Fruit fly (Drosophila melanogaster) whole organism, embryonic: ENCODE data around the gene Gbs-70E.

Experiments used
- ATbp ChIP-seq: fragments of 200-800 bp; sonication (Bioruptor generic); optimal IDR thresholded peaks from 2 replicates; lab custom pipeline; 2017; ENCODE audit warnings: missing biosample characterization, mild to moderate bottlenecking, missing genetic modification characterization, missing genetic modification reagents
- BEAF-32 ChIP-seq: fragments of 200-800 bp; sonication (Bioruptor generic); optimal IDR thresholded peaks from 3 replicates; lab custom pipeline; 2017; ENCODE audit warnings: missing biosample characterization, missing genetic modification characterization, mild to moderate bottlenecking, moderate library complexity, missing genetic modification reagents
- CG10462 ChIP-seq: fragments of 200-800 bp; sonication (Bioruptor generic); optimal IDR thresholded peaks from 2 replicates; lab custom pipeline; 2016; ENCODE audit warnings: missing biosample characterization, missing genetic modification characterization
- CG11085 ChIP-seq: fragments of 200-800 bp; sonication (Bioruptor generic); IDR thresholded peaks from 2 replicates; pipeline ENCODE4 v1.3.6; 2022; ENCODE audit warnings: missing biosample characterization, missing genetic modification characterization
- CG11093 ChIP-seq: fragments of 200-800 bp; sonication (Bioruptor generic); IDR thresholded peaks from 3 replicates; pipeline ENCODE4 v1.3.6; 2022; ENCODE audit warnings: missing biosample characterization, missing genetic modification characterization
- CG11247 ChIP-seq: fragments of 200-800 bp; sonication (Bioruptor generic); IDR thresholded peaks from 2 replicates; pipeline ENCODE4 v1.3.6; 2022; ENCODE audit warnings: missing biosample characterization, missing genetic modification characterization
- CG14050 ChIP-seq: fragments of 200-800 bp; sonication (Bioruptor generic); IDR thresholded peaks from 3 replicates; pipeline ENCODE4 v1.3.6; 2022; ENCODE audit warnings: missing biosample characterization, missing genetic modification characterization
- CG16815 ChIP-seq: fragments of 200-800 bp; sonication (Bioruptor generic); optimal IDR thresholded peaks from 3 replicates; lab custom pipeline; 2017; ENCODE audit warnings: missing biosample characterization, mild to moderate bottlenecking, missing genetic modification characterization
- CG17802 ChIP-seq: fragments of 200-800 bp; sonication (Bioruptor generic); optimal IDR thresholded peaks from 2 replicates; lab custom pipeline; 2018; ENCODE audit warnings: missing biosample characterization, mild to moderate bottlenecking, missing genetic modification characterization, moderate library complexity
- CG2116 ChIP-seq: fragments of 200-800 bp; sonication (Bioruptor generic); optimal IDR thresholded peaks from 3 replicates; lab custom pipeline; 2018; ENCODE audit warnings: missing biosample characterization, mild to moderate bottlenecking, missing genetic modification characterization
- CG2199 ChIP-seq: fragments of 200-800 bp; sonication (Bioruptor generic); IDR thresholded peaks from 3 replicates; pipeline ENCODE4 v1.3.6; 2022; ENCODE audit warnings: missing biosample characterization, missing genetic modification characterization
- CG3065 ChIP-seq: fragments of 200-800 bp; sonication (Bioruptor generic); optimal IDR thresholded peaks from 2 replicates; lab custom pipeline; 2016; ENCODE audit warnings: missing biosample characterization, missing genetic modification characterization
- CG42726 ChIP-seq: fragments of 200-800 bp; sonication (Bioruptor generic); IDR thresholded peaks from 2 replicates; pipeline ENCODE4 v1.3.6; 2022; ENCODE audit warnings: missing biosample characterization, missing genetic modification characterization; ENCODE audit not compliant: partially characterized antibody
- CG4328 ChIP-seq: fragments of 200-800 bp; sonication (Bioruptor generic); optimal IDR thresholded peaks from 3 replicates; lab custom pipeline; 2017; ENCODE audit warnings: missing biosample characterization, missing genetic modification reagents, missing genetic modification characterization
- CG43689 ChIP-seq: fragments of 200-800 bp; sonication (Bioruptor generic); IDR thresholded peaks from 2 replicates; pipeline ENCODE4 v1.3.6; 2022; ENCODE audit warnings: missing biosample characterization, missing genetic modification characterization
- CG4617 ChIP-seq: fragments of 200-800 bp; sonication (Bioruptor generic); optimal IDR thresholded peaks from 3 replicates; lab custom pipeline; 2016; ENCODE audit warnings: missing biosample characterization, missing genetic modification characterization, borderline replicate concordance
- CG4707 ChIP-seq: fragments of 200-800 bp; sonication (Bioruptor generic); optimal IDR thresholded peaks from 2 replicates; lab custom pipeline; 2018; ENCODE audit warnings: missing biosample characterization, mild to moderate bottlenecking, missing genetic modification characterization, moderate library complexity
- CG7839 ChIP-seq: fragments of 200-800 bp; sonication (Bioruptor generic); optimal IDR thresholded peaks from 3 replicates; lab custom pipeline; 2018; ENCODE audit warnings: missing biosample characterization, mild to moderate bottlenecking, missing genetic modification characterization, moderate library complexity
- D19A ChIP-seq: fragments of 200-800 bp; optimal IDR thresholded peaks from 3 replicates; lab custom pipeline; 2019; ENCODE audit warnings: missing biosample characterization, mild to moderate bottlenecking, missing genetic modification characterization, moderate library complexity
- Dek ChIP-seq: fragments of 200-800 bp; sonication (Bioruptor generic); optimal IDR thresholded peaks from 3 replicates; lab custom pipeline; 2019; ENCODE audit warnings: missing biosample characterization, mild to moderate bottlenecking, missing genetic modification characterization, moderate library complexity
- Dip3 ChIP-seq: fragments of 200-800 bp; sonication (Bioruptor generic); optimal IDR thresholded peaks from 3 replicates; lab custom pipeline; 2016; ENCODE audit warnings: missing biosample characterization, missing genetic modification characterization
- Dll ChIP-seq: fragments of 200-800 bp; sonication (Bioruptor generic); IDR thresholded peaks from 4 replicates; pipeline ENCODE4 v1.3.6; 2022; ENCODE audit warnings: missing biosample characterization, missing genetic modification characterization; ENCODE audit not compliant: partially characterized antibody
- Gsc ChIP-seq: fragments of 200-800 bp; sonication (Bioruptor generic); IDR thresholded peaks from 2 replicates; pipeline ENCODE4 v1.3.6; 2022; ENCODE audit warnings: missing biosample characterization, missing genetic modification characterization
- HLH3B ChIP-seq: fragments of 200-800 bp; sonication (Bioruptor generic); IDR thresholded peaks from 2 replicates; pipeline ENCODE4 v1.3.6; 2022; ENCODE audit warnings: missing biosample characterization, missing genetic modification characterization
- Hsf ChIP-seq: fragments of 200-800 bp; sonication (Bioruptor generic); optimal IDR thresholded peaks from 3 replicates; lab custom pipeline; 2016; ENCODE audit warnings: missing biosample characterization, missing genetic modification characterization
- NC2α ChIP-seq: fragments of 200-800 bp; sonication (Bioruptor generic); optimal IDR thresholded peaks from 2 replicates; lab custom pipeline; 2016; ENCODE audit warnings: missing biosample characterization, missing genetic modification characterization
- NK7.1 ChIP-seq: fragments of 200-800 bp; sonication (Bioruptor generic); optimal IDR thresholded peaks from 3 replicates; lab custom pipeline; 2016; ENCODE audit warnings: missing biosample characterization, missing genetic modification characterization
- Opbp ChIP-seq: fragments of 200-800 bp; sonication (Bioruptor generic); IDR thresholded peaks from 3 replicates; pipeline ENCODE4 v1.3.6; 2022; ENCODE audit warnings: missing biosample characterization, missing genetic modification characterization; ENCODE audit not compliant: partially characterized antibody
- Pdp1 ChIP-seq, 2 experiments: fragments of 200-800 bp; sonication (Bioruptor generic); optimal IDR thresholded peaks; 3 replicates each; lab custom pipeline; 2016; ENCODE audit warnings: missing biosample characterization in 2 of 2, missing genetic modification characterization in 2 of 2, mild to moderate bottlenecking in 1 of 2, moderate library complexity in 1 of 2
- Rfx ChIP-seq: fragments of 200-800 bp; sonication (Bioruptor generic); IDR thresholded peaks from 2 replicates; pipeline ENCODE4 v1.3.6; 2022; ENCODE audit warnings: missing biosample characterization, missing genetic modification characterization
- Sry-β ChIP-seq: fragments of 200-800 bp; sonication (Bioruptor generic); optimal IDR thresholded peaks from 2 replicates; lab custom pipeline; 2018; ENCODE audit warnings: missing biosample characterization, mild to moderate bottlenecking, missing genetic modification characterization, moderate library complexity
- Usf ChIP-seq: fragments of 200-800 bp; sonication (Bioruptor generic); optimal IDR thresholded peaks from 2 replicates; lab custom pipeline; 2017; ENCODE audit warnings: missing genotype, missing biosample characterization, missing genetic modification characterization
- aop ChIP-seq: fragments of 200-800 bp; sonication (Bioruptor generic); IDR thresholded peaks from 2 replicates; pipeline ENCODE4 v1.3.6; 2022; ENCODE audit warnings: missing biosample characterization, missing genetic modification characterization
- cas ChIP-seq: fragments of 200-800 bp; sonication (Bioruptor generic); IDR thresholded peaks from 2 replicates; pipeline ENCODE4 v1.3.6; 2022; ENCODE audit warnings: missing biosample characterization, missing genetic modification characterization
- ci ChIP-seq: fragments of 200-800 bp; sonication (Bioruptor generic); IDR thresholded peaks from 3 replicates; pipeline ENCODE4 v1.3.6; 2022; ENCODE audit warnings: missing biosample characterization, missing genetic modification characterization
- dimm ChIP-seq: fragments of 200-800 bp; sonication (Bioruptor generic); IDR thresholded peaks from 2 replicates; pipeline ENCODE4 v1.3.6; 2022; ENCODE audit warnings: missing biosample characterization, missing genetic modification characterization
- ems ChIP-seq: fragments of 200-800 bp; sonication (Bioruptor generic); optimal IDR thresholded peaks from 3 replicates; lab custom pipeline; 2016; ENCODE audit warnings: missing biosample characterization, missing genetic modification characterization
- fru ChIP-seq: fragments of >200 bp; optimal IDR thresholded peaks from 2 replicates; lab custom pipeline; 2017
- gce ChIP-seq: fragments of 200-800 bp; sonication (Bioruptor generic); IDR thresholded peaks from 3 replicates; pipeline ENCODE4 v1.3.6; 2022; ENCODE audit warnings: missing biosample characterization, missing genetic modification characterization
- inv ChIP-seq: fragments of 200-800 bp; sonication (Bioruptor generic); IDR thresholded peaks from 2 replicates; pipeline ENCODE4 v1.3.6; 2022; ENCODE audit warnings: missing biosample characterization, missing genetic modification characterization; ENCODE audit not compliant: partially characterized antibody
- lilli ChIP-seq: fragments of 200-800 bp; sonication (Bioruptor generic); optimal IDR thresholded peaks from 3 replicates; lab custom pipeline; 2016; ENCODE audit warnings: missing biosample characterization, missing genetic modification characterization
- p53 ChIP-seq: fragments of 200-800 bp; sonication (Bioruptor generic); optimal IDR thresholded peaks from 2 replicates; lab custom pipeline; 2016; ENCODE audit warnings: missing biosample characterization, missing genetic modification characterization
- pzg ChIP-seq: fragments of 200-800 bp; sonication (Bioruptor generic); optimal IDR thresholded peaks from 3 replicates; lab custom pipeline; 2018; ENCODE audit warnings: missing biosample characterization, mild to moderate bottlenecking, missing genetic modification characterization, moderate library complexity
- ranshi ChIP-seq: fragments of 200-800 bp; sonication (Bioruptor generic); IDR thresholded peaks from 2 replicates; pipeline ENCODE4 v1.3.6; 2022; ENCODE audit warnings: missing biosample characterization, missing genetic modification characterization
- rib ChIP-seq: fragments of 200-800 bp; sonication (Bioruptor generic); IDR thresholded peaks from 2 replicates; pipeline ENCODE4 v1.3.6; 2022; ENCODE audit warnings: missing biosample characterization, missing genetic modification characterization
- schlank ChIP-seq: fragments of 200-800 bp; sonication (Bioruptor generic); optimal IDR thresholded peaks from 2 replicates; lab custom pipeline; 2018; ENCODE audit warnings: missing biosample characterization, mild to moderate bottlenecking, missing genetic modification characterization
- shn ChIP-seq: fragments of 200-800 bp; sonication (Bioruptor generic); optimal IDR thresholded peaks from 3 replicates; lab custom pipeline; 2016; ENCODE audit warnings: missing biosample characterization, missing genetic modification characterization
- so ChIP-seq: fragments of 200-800 bp; sonication (Bioruptor generic); IDR thresholded peaks from 3 replicates; pipeline ENCODE4 v1.3.6; 2022; ENCODE audit warnings: missing biosample characterization, missing genetic modification characterization
- tup ChIP-seq: fragments of 200-800 bp; sonication (Bioruptor generic); optimal IDR thresholded peaks from 2 replicates; lab custom pipeline; 2016; ENCODE audit warnings: missing biosample characterization, mild to moderate bottlenecking, missing genetic modification characterization, moderate library complexity
- zen2 ChIP-seq: fragments of 200-800 bp; sonication (Bioruptor generic); IDR thresholded peaks from 3 replicates; pipeline ENCODE4 v1.3.6; 2022; ENCODE audit warnings: missing biosample characterization, missing genetic modification characterization; ENCODE audit not compliant: partially characterized antibody
- zf30C ChIP-seq: fragments of 200-800 bp; sonication (Bioruptor generic); optimal IDR thresholded peaks from 3 replicates; lab custom pipeline; 2018; ENCODE audit warnings: missing biosample characterization, mild to moderate bottlenecking, missing genetic modification characterization

Gbs-70E gene

DNA sequence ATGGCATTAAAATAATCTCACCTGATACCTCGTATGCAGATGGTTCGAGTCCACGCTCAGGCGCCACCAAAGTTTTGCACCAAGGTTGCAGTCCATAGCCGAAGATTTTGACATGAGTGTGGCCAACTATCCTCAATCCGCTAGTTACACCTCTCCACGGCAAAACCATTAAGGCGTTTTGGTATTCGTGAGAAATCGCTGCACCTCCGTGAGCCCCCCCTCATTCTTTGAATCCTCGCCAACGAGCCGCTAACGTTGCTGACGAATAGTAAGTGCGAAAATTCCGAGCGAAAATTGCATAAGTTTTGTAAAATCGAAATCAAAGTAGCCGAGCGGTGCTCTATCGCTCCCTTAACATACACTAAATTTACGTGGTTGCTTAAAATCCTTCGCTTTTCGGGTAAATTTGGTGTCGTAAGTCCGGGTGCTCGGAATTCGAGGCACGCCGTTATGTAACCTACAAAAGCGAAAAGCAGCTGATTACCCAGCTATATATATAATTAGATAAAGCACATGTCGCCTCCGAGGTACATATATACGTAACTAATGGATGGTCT, 13.3 kb downstream of the Gbs-70E start, which contains the start of gene Mpcp2 (continued):
- TF ChIP-seq ranshi (GFP tag; lab: Robert Waterston, UW) (peak; percentile 22; the same call in 1 of the 2 replicates), inv (GFP tag; lab: Robert Waterston, UW) (no peak), Gsc (no peak), NK7.1 (GFP tag; lab: Kevin White, UChicago) (no peak), NC2α (GFP tag; lab: Kevin White, UChicago) (no peak), ems (GFP tag; lab: Kevin White, UChicago) (peak; percentile 15), CG2116 (GFP tag; lab: Kevin White, UChicago) (peak; percentile 62), CG4328 (GFP tag; lab: Kevin White, UChicago) (no peak), CG11093 (GFP tag; lab: Robert Waterston, UW) (no peak), Dll (0 out of 4 replicates have a peak, but pooled peaks have one; percentile 39), zen2 (GFP tag; lab: Robert Waterston, UW) (no peak), Dek (tag; lab: Kevin White, UChicago) (peak; percentile 60), gce (GFP tag; lab: Robert Waterston, UW) (no peak), CG7839 (tag; lab: Kevin White, UChicago) (peak; percentile 13), aop (GFP tag; lab: Robert Waterston, UW) (no peak), fru (lab: Kevin White, UChicago) (no peak), CG3065 (GFP tag; lab: Kevin White, UChicago) (no peak), CG14050 (no peak), Usf (no peak), CG43689 (GFP tag; lab: Robert Waterston, UW) (no peak), Pdp1 (GFP tag; optimal IDR thresholded peaks at IDR 0.05; lab: Kevin White, UChicago) (peak in 1 of 2 experiments; percentile 100), p53 (GFP tag; lab: Kevin White, UChicago) (peak; percentile 29), zf30C (GFP tag; lab: Kevin White, UChicago) (peak; percentile 44), CG17802 (tag; lab: Kevin White, UChicago) (no peak), Opbp (GFP tag; lab: Robert Waterston, UW) (peak; percentile 74), Rfx (GFP tag; lab: Robert Waterston, UW) (peak; percentile 61), CG42726 (GFP tag; lab: Robert Waterston, UW) (peak; percentile 66; the same call in 1 of the 2 replicates), BEAF-32 (peak; percentile 62), D19A (tag; lab: Kevin White, UChicago) (peak; percentile 27), lilli (GFP tag; lab: Kevin White, UChicago) (peak; percentile 26), shn (GFP tag; lab: Kevin White, UChicago) (no peak), pzg (GFP tag; lab: Kevin White, UChicago) (peak; percentile 99), schlank (tag; lab: Kevin White, UChicago) (no peak), ci (GFP tag; lab: Robert Waterston, UW) (peak; percentile 57; the same call in 2 of the 3 replicates), tup (GFP tag; lab: Kevin White, UChicago) (no peak), Sry-β (GFP tag; lab: Kevin White, UChicago) (no peak), CG2199 (GFP tag; lab: Robert Waterston, UW) (peak; percentile 91), Dip3 (GFP tag; lab: Kevin White, UChicago) (peak; percentile 65), CG4617 (GFP tag; lab: Kevin White, UChicago) (peak; percentile 76), Hsf (GFP tag; lab: Kevin White, UChicago) (no peak), CG11247 (GFP tag; lab: Robert Waterston, UW) (no peak), HLH3B (GFP tag; lab: Robert Waterston, UW) (no peak), dimm (no peak), CG11085 (GFP tag; lab: Robert Waterston, UW) (no peak), so (GFP tag; lab: Robert Waterston, UW) (peak; percentile 26; the same call in 1 of the 3 replicates), CG10462 (no peak), CG4707 (GFP tag; lab: Kevin White, UChicago) (no peak), cas (no peak), ATbp (GFP tag; lab: Kevin White, UChicago) (no peak), rib (GFP tag; lab: Robert Waterston, UW) (no peak; the same call in 1 of the 2 replicates), CG16815 (GFP tag; lab: Kevin White, UChicago) (no peak)
